Worm (Caenorhabditis elegans): ENCODE results near the gene C05G5.5.

C05G5.5 gene

DNA sequence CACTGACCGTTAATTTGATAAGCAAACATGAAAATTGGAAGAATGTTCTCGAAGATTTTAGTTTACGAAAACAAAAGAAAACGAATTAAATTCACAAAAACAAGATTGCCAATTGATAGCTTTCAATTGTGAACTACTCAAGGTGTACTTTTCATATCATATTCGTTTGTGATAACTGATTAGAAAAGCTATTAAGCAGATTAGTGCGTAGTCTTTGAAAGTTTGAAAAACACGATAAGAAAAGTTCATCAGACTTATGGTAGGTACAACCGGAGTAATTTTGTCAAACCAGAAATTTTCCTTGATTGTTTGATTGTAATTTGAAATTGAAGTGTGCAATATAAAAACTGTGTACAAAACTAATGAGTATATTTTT lies 26.6 kb upstream of the C05G5.5 start:
- 0 out of 2 replicates have a peak, but pooled peaks have one; percentile 37 for TF ChIP-seq hsf-1 (GFP tag; IDR thresholded peaks at IDR 0.05)
- no peak for TF ChIP-seq hlh-26 (GFP tag; conservative IDR thresholded peaks at IDR 0.05)

DNA sequence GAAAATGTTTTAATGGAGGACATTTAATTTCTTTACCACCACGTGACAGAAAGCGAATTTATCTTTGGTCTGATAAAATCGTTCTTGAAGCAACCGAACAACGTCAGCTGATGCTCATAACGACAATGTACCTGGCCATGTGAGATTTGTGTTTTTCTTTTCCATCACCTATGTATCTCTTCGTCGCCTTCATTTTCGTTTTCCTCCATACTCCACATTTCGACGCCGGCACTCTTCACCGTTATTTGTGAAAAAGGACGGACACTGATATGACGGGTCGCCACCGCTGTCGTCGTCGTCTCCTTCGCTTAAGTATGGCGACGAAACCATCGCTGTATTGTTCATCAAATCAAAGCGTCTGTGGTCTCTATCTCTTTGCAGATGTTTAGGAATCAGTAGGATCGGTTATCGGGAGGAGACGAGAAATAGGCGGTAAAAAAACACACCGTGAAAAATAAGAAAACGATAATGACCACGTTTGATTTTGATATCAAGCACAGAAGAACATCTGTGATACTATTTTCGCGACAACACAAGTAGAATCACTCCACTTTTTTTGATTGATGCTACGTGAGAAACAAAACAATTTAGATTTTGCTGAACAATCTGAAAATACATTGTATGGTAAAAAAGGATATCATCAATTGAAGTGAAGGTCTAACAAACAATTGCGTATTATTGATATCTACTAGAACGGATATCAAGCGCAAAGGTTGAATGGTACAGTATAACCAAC lies 26.1 kb upstream of the C05G5.5 start:
- TF ChIP-seq atf-7 (tag; optimal IDR thresholded peaks at IDR 0.05) = no peak
- TF ChIP-seq somi-1 (GFP tag; optimal IDR thresholded peaks at IDR 0.05) = peak; percentile 19
- TF ChIP-seq lin-40 (tag; optimal IDR thresholded peaks at IDR 0.05) = peak; percentile 5
- no peak for TF ChIP-seq K11D2.4 (GFP tag; IDR thresholded peaks at IDR 0.05)
- no peak for TF ChIP-seq B0019.2 (GFP tag; conservative IDR thresholded peaks at IDR 0.05)
- no peak for TF ChIP-seq B0035.1 (tag; optimal IDR thresholded peaks at IDR 0.05)
- TF ChIP-seq nfyb-1 (GFP tag; IDR thresholded peaks at IDR 0.05) = no peak
- no peak for TF ChIP-seq B0261.1 (tag; optimal IDR thresholded peaks at IDR 0.05)
- no peak for TF ChIP-seq madf-6 (GFP tag; IDR thresholded peaks at IDR 0.05)
- no peak for TF ChIP-seq nfya-1 (tag; optimal IDR thresholded peaks at IDR 0.05; ENCODE audit: borderline replicate concordance, insufficient read depth)
- TF ChIP-seq K12H6.12 (tag; optimal IDR thresholded peaks at IDR 0.05) = no peak
- TF ChIP-seq D2030.7 (GFP tag; IDR thresholded peaks at IDR 0.05) = no peak
- TF ChIP-seq bed-2 (GFP tag; IDR thresholded peaks at IDR 0.05) = no peak
- TF ChIP-seq nhr-80 (tag; optimal IDR thresholded peaks at IDR 0.05) = peak; percentile 35
- no peak for TF ChIP-seq aptf-2 (GFP tag; conservative IDR thresholded peaks at IDR 0.05)
- no peak for TF ChIP-seq Y67H2A.10 (GFP tag; conservative IDR thresholded peaks at IDR 0.05)

- TF ChIP-seq cebp-1 (GFP tag; IDR thresholded peaks at IDR 0.05) = peak; percentile 7; the same call in 1 of the 2 replicates
- TF ChIP-seq cebp-1 (tag; optimal IDR thresholded peaks at IDR 0.05) = peak; percentile 62
- TF ChIP-seq nhr-90 (tag; optimal IDR thresholded peaks at IDR 0.05) = peak; percentile 37
- no peak for TF ChIP-seq aptf-2 (GFP tag; conservative IDR thresholded peaks at IDR 0.05)
- peak; percentile 54 for TF ChIP-seq ztf-22 (GFP tag; optimal IDR thresholded peaks at IDR 0.05)
- TF ChIP-seq egl-44 (GFP tag; IDR thresholded peaks at IDR 0.05) = 0 out of 2 replicates have a peak, but pooled peaks have one; percentile 32
- no peak for TF ChIP-seq gei-17 (GFP tag; optimal IDR thresholded peaks at IDR 0.05)
- no peak for TF ChIP-seq madf-6 (GFP tag; IDR thresholded peaks at IDR 0.05)
- peak; percentile 28 for TF ChIP-seq tbp1 (GFP tag; optimal IDR thresholded peaks at IDR 0.05)
- TF ChIP-seq ceh-58 (GFP tag; IDR thresholded peaks at IDR 0.05) = no peak
- TF ChIP-seq madf-10 (tag; optimal IDR thresholded peaks at IDR 0.05) = peak; percentile 66
- peak; percentile 99 for TF ChIP-seq nhr-80 (tag; optimal IDR thresholded peaks at IDR 0.05)
- peak; percentile 27 for TF ChIP-seq unc-62 (GFP tag; optimal IDR thresholded peaks at IDR 0.05)
- TF ChIP-seq F23B12.7 (tag; optimal IDR thresholded peaks at IDR 0.05; ENCODE audit: insufficient read depth) = no peak
- peak; percentile 82 for TF ChIP-seq atf-7 (tag; optimal IDR thresholded peaks at IDR 0.05)
- peak; percentile 43 for TF ChIP-seq dox-1 (GFP tag; IDR thresholded peaks at IDR 0.05)
- no peak for TF ChIP-seq ztf-18 (tag; optimal IDR thresholded peaks at IDR 0.05)
- TF ChIP-seq F22D6.2 (tag; optimal IDR thresholded peaks at IDR 0.05) = peak; percentile 20
- TF ChIP-seq lin-40 (tag; optimal IDR thresholded peaks at IDR 0.05) = peak; percentile 70
- TF ChIP-seq ets-4 (GFP tag; optimal IDR thresholded peaks at IDR 0.05) = peak; percentile 71
- peak; percentile 22 for TF ChIP-seq chd-7 (tag; optimal IDR thresholded peaks at IDR 0.05)
- TF ChIP-seq hmg-20 (GFP tag; IDR thresholded peaks at IDR 0.05) = no peak
- no peak for TF ChIP-seq snpc-4 (GFP tag; optimal IDR thresholded peaks at IDR 0.05)
- peak in 2 of 4 experiments; percentile 11 to 27 for TF ChIP-seq snpc-4 (tag; optimal IDR thresholded peaks at IDR 0.05)
- peak; percentile 72 for TF ChIP-seq B0336.3 (GFP tag; IDR thresholded peaks at IDR 0.05)
- no peak for TF ChIP-seq ceh-27 (GFP tag; optimal IDR thresholded peaks at IDR 0.05)
- TF ChIP-seq ztf-28 (GFP tag; IDR thresholded peaks at IDR 0.05) = no peak
- TF ChIP-seq let-607 (tag; optimal IDR thresholded peaks at IDR 0.05) = peak; percentile 71 to 89
These were observed 22.7 kb upstream of the C05G5.5 start for ce11 chrX:14783434-14784142.
